Worm (Caenorhabditis elegans): ENCODE results near the gene epc-1.

- TF ChIP-seq skn-1 (tag; optimal IDR thresholded peaks at IDR 0.05) (no peak), aly-2 (tag; optimal IDR thresholded peaks at IDR 0.05) (no peak), mdl-1 (tag; optimal IDR thresholded peaks at IDR 0.05) (no peak), fos-1 (tag; optimal IDR thresholded peaks at IDR 0.05) (no peak), lin-13 (GFP tag; optimal IDR thresholded peaks at IDR 0.05) (no peak), ztf-4 (tag; optimal IDR thresholded peaks at IDR 0.05) (no peak)
Observed at ce11 chrIII:12595640-12596039, 12.7 kb downstream of the epc-1 start.

Measured in whole organism, L2 larva.